Fruit fly (Drosophila melanogaster) whole organism, prepupa: Measurements from ENCODE around the gene CG16854.

Source experiments
- Blimp-1 ChIP-seq: fragments of 200-800 bp; sonication (Bioruptor generic); optimal IDR thresholded peaks from 3 replicates; lab custom pipeline; 2017; ENCODE audit warnings: missing biosample characterization, missing genetic modification characterization, mild to moderate bottlenecking, moderate library complexity, missing genetic modification reagents
- CG10631 ChIP-seq: fragments of 200-800 bp; sonication (Bioruptor generic); optimal IDR thresholded peaks from 2 replicates; lab custom pipeline; 2016; ENCODE audit warnings: missing biosample characterization, missing genetic modification characterization
- CG10669 ChIP-seq: fragments of 200-800 bp; sonication (Bioruptor generic); optimal IDR thresholded peaks from 3 replicates; lab custom pipeline; 2018; ENCODE audit warnings: missing biosample characterization, mild to moderate bottlenecking, missing genetic modification characterization, moderate library complexity
- CG11294 ChIP-seq: fragments of 200-800 bp; sonication (Bioruptor generic); IDR thresholded peaks from 2 replicates; pipeline ENCODE4 v1.3.6; 2022; ENCODE audit warnings: missing biosample characterization, missing genetic modification characterization
- CG11762 ChIP-seq: fragments of 200-800 bp; sonication (Bioruptor generic); optimal IDR thresholded peaks from 3 replicates; lab custom pipeline; 2016; ENCODE audit warnings: missing biosample characterization, missing genetic modification characterization; ENCODE audit not compliant: insufficient read depth
- CG1621 ChIP-seq: fragments of 200-800 bp; sonication (Bioruptor generic); optimal IDR thresholded peaks from 3 replicates; lab custom pipeline; 2018; ENCODE audit warnings: missing biosample characterization, mild to moderate bottlenecking, missing genetic modification characterization
- CG3032 ChIP-seq: fragments of 200-800 bp; optimal IDR thresholded peaks from 2 replicates; lab custom pipeline; 2019; ENCODE audit warnings: missing biosample characterization, mild to moderate bottlenecking, missing genetic modification characterization, moderate library complexity
- CG32006 ChIP-seq: fragments of 200-800 bp; sonication (Bioruptor generic); optimal IDR thresholded peaks from 3 replicates; lab custom pipeline; 2017; ENCODE audit warnings: missing biosample characterization, mild to moderate bottlenecking, missing genetic modification characterization
- CG34406 ChIP-seq: fragments of 200-800 bp; sonication (Bioruptor generic); optimal IDR thresholded peaks from 3 replicates; lab custom pipeline; 2016; ENCODE audit warnings: missing biosample characterization, missing genetic modification characterization
- CG3919 ChIP-seq: fragments of 200-800 bp; sonication (Bioruptor generic); optimal IDR thresholded peaks from 3 replicates; lab custom pipeline; 2016; ENCODE audit warnings: missing biosample characterization, missing genetic modification characterization
- CG4318 ChIP-seq: fragments of 200-800 bp; sonication (Bioruptor generic); optimal IDR thresholded peaks from 3 replicates; lab custom pipeline; 2017; ENCODE audit warnings: missing biosample characterization, mild to moderate bottlenecking, missing genetic modification characterization
- CG6163 ChIP-seq: fragments of 200-800 bp; sonication (Bioruptor generic); IDR thresholded peaks from 3 replicates; pipeline ENCODE4 v1.3.6; 2022; ENCODE audit warnings: missing biosample characterization, missing genetic modification characterization
- CG6276 ChIP-seq: fragments of 200-800 bp; sonication (Bioruptor generic); optimal IDR thresholded peaks from 2 replicates; lab custom pipeline; 2017; ENCODE audit warnings: missing biosample characterization, mild to moderate bottlenecking, missing genetic modification characterization
- CG6792 ChIP-seq: fragments of 200-800 bp; sonication (Bioruptor generic); optimal IDR thresholded peaks from 3 replicates; lab custom pipeline; 2016; ENCODE audit warnings: missing biosample characterization, missing genetic modification characterization
- CG6854 ChIP-seq: fragments of 200-800 bp; sonication (Bioruptor generic); optimal IDR thresholded peaks from 2 replicates; lab custom pipeline; 2017; ENCODE audit warnings: missing biosample characterization, mild to moderate bottlenecking, missing genetic modification characterization
- CG7368 ChIP-seq: fragments of 200-800 bp; sonication (Bioruptor generic); optimal IDR thresholded peaks from 3 replicates; lab custom pipeline; 2016; ENCODE audit warnings: missing biosample characterization, missing genetic modification characterization
- CG8119 ChIP-seq: fragments of 200-800 bp; sonication (Bioruptor generic); IDR thresholded peaks from 3 replicates; pipeline ENCODE4 v1.3.6; 2022; ENCODE audit warnings: missing biosample characterization, missing genetic modification characterization
- CG8319 ChIP-seq: fragments of 200-800 bp; sonication (Bioruptor generic); optimal IDR thresholded peaks from 3 replicates; lab custom pipeline; 2016; ENCODE audit warnings: missing biosample characterization, missing genetic modification characterization
- CG8632 ChIP-seq: fragments of 200-800 bp; sonication (Bioruptor generic); optimal IDR thresholded peaks from 3 replicates; lab custom pipeline; 2016; ENCODE audit warnings: missing biosample characterization, missing genetic modification characterization
- CG9139 ChIP-seq: fragments of 200-800 bp; sonication (Bioruptor generic); optimal IDR thresholded peaks from 3 replicates; lab custom pipeline; 2017; ENCODE audit warnings: missing biosample characterization, mild to moderate bottlenecking, missing genetic modification characterization
- Eip75B ChIP-seq: fragments of 200-800 bp; sonication (Bioruptor generic); optimal IDR thresholded peaks from 3 replicates; lab custom pipeline; 2016; ENCODE audit warnings: missing biosample characterization, missing genetic modification characterization
- Eip78C ChIP-seq: fragments of 200-800 bp; sonication (Bioruptor generic); peaks from one replicate; lab custom pipeline; 2016; ENCODE audit warnings: missing biosample characterization, missing genetic modification characterization
- Eip93F ChIP-seq: fragments of 200-800 bp; sonication (Bioruptor generic); optimal IDR thresholded peaks from 2 replicates; lab custom pipeline; 2016; ENCODE audit warnings: missing biosample characterization, mild to moderate bottlenecking, missing genetic modification characterization
- Ets96B ChIP-seq: fragments of 200-800 bp; optimal IDR thresholded peaks from 2 replicates; lab custom pipeline; 2019; ENCODE audit warnings: missing biosample characterization, mild to moderate bottlenecking, missing genetic modification characterization, moderate library complexity
- Hr39 ChIP-seq: fragments of 200-800 bp; sonication (Bioruptor generic); optimal IDR thresholded peaks from 2 replicates; lab custom pipeline; 2016; ENCODE audit warnings: missing biosample characterization, missing genetic modification characterization
- Hr4 ChIP-seq: fragments of 200-800 bp; sonication (Bioruptor generic); optimal IDR thresholded peaks from 3 replicates; lab custom pipeline; 2016; ENCODE audit warnings: missing biosample characterization, missing genetic modification characterization
- Lpt ChIP-seq: fragments of 200-800 bp; sonication (Bioruptor generic); optimal IDR thresholded peaks from 3 replicates; lab custom pipeline; 2016; ENCODE audit warnings: missing biosample characterization, missing genetic modification characterization
- Met ChIP-seq: fragments of 200-800 bp; sonication (Bioruptor generic); optimal IDR thresholded peaks from 3 replicates; lab custom pipeline; 2016; ENCODE audit warnings: missing biosample characterization, missing genetic modification characterization
- Smox ChIP-seq: fragments of 200-800 bp; sonication (Bioruptor generic); optimal IDR thresholded peaks from 3 replicates; lab custom pipeline; 2016; ENCODE audit warnings: missing biosample characterization, missing genetic modification characterization
- Sox14 ChIP-seq: fragments of 200-800 bp; sonication (Bioruptor generic); optimal IDR thresholded peaks from 3 replicates; lab custom pipeline; 2016; ENCODE audit warnings: missing biosample characterization, missing genetic modification characterization
- Sox15 ChIP-seq: fragments of 200-800 bp; sonication (Bioruptor generic); optimal IDR thresholded peaks from 3 replicates; lab custom pipeline; 2016; ENCODE audit warnings: missing biosample characterization, missing genetic modification characterization
- cyc ChIP-seq: fragments of 200-800 bp; sonication (Bioruptor generic); optimal IDR thresholded peaks from 3 replicates; lab custom pipeline; 2016; ENCODE audit warnings: missing biosample characterization, missing genetic modification characterization
- dac ChIP-seq: fragments of 200-800 bp; sonication (Bioruptor generic); optimal IDR thresholded peaks from 2 replicates; lab custom pipeline; 2017; ENCODE audit warnings: missing biosample characterization, mild to moderate bottlenecking, missing genetic modification characterization
- dsx ChIP-seq: fragments of 200-800 bp; optimal IDR thresholded peaks from 3 replicates; lab custom pipeline; 2019; ENCODE audit warnings: missing biosample characterization, mild to moderate bottlenecking, missing genetic modification characterization, moderate library complexity; ENCODE audit not compliant: poor library complexity, severe bottlenecking
- eg ChIP-seq: fragments of 200-800 bp; sonication (Bioruptor generic); IDR thresholded peaks from 3 replicates; pipeline ENCODE4 v1.3.6; 2022; ENCODE audit warnings: missing biosample characterization, missing genetic modification characterization
- esn ChIP-seq: fragments of 200-800 bp; sonication (Bioruptor generic); optimal IDR thresholded peaks from 2 replicates; lab custom pipeline; 2016; ENCODE audit warnings: missing biosample characterization, mild to moderate bottlenecking, missing genetic modification characterization, moderate library complexity
- fd59A ChIP-seq: fragments of 200-800 bp; sonication (Bioruptor generic); optimal IDR thresholded peaks from 2 replicates; lab custom pipeline; 2017; ENCODE audit warnings: missing biosample characterization, mild to moderate bottlenecking, missing genetic modification characterization, missing genetic modification reagents
- fkh ChIP-seq: fragments of 200-800 bp; sonication (Bioruptor generic); optimal IDR thresholded peaks from 3 replicates; lab custom pipeline; 2017; ENCODE audit warnings: missing biosample characterization, mild to moderate bottlenecking, missing genetic modification characterization, moderate library complexity
- lz ChIP-seq: fragments of 200-800 bp; sonication (Bioruptor generic); optimal IDR thresholded peaks from 3 replicates; lab custom pipeline; 2016; ENCODE audit warnings: missing biosample characterization, missing genetic modification characterization
- net ChIP-seq: fragments of 200-800 bp; sonication (Bioruptor generic); optimal IDR thresholded peaks from 3 replicates; lab custom pipeline; 2016; ENCODE audit warnings: missing biosample characterization, missing genetic modification characterization
- pdm3 ChIP-seq: fragments of 200-800 bp; sonication (Bioruptor generic); optimal IDR thresholded peaks from 3 replicates; lab custom pipeline; 2016; ENCODE audit warnings: missing biosample characterization, missing genetic modification characterization
- salr ChIP-seq, 2 experiments: fragments of 200-800 bp; sonication (Bioruptor generic); optimal IDR thresholded peaks; 3 replicates each; lab custom pipeline; 2016 to 2018; ENCODE audit warnings: missing biosample characterization in 2 of 2, missing genetic modification characterization in 2 of 2, mild to moderate bottlenecking in 1 of 2
- spab ChIP-seq: fragments of 200-800 bp; sonication (Bioruptor generic); optimal IDR thresholded peaks from 2 replicates; lab custom pipeline; 2017; ENCODE audit warnings: missing biosample characterization, mild to moderate bottlenecking, missing genetic modification characterization, missing genetic modification reagents
- ss ChIP-seq, 2 experiments: fragments of 200-800 bp; sonication (Bioruptor generic); optimal IDR thresholded peaks; 2 replicates in 1 of 2; 3 replicates in 1 of 2; lab custom pipeline; 2017 to 2018; ENCODE audit warnings: mild to moderate bottlenecking in 2 of 2, missing biosample characterization in 2 of 2, missing genetic modification characterization in 2 of 2, moderate library complexity in 1 of 2
- svp ChIP-seq: fragments of 200-800 bp; sonication (Bioruptor generic); peaks from one replicate; lab custom pipeline; 2016; ENCODE audit warnings: missing biosample characterization, missing genetic modification characterization
- topi ChIP-seq: fragments of 200-800 bp; sonication (Bioruptor generic); optimal IDR thresholded peaks from 3 replicates; lab custom pipeline; 2016; ENCODE audit warnings: missing biosample characterization, missing genetic modification characterization
- vri ChIP-seq: fragments of 200-800 bp; sonication (Bioruptor generic); optimal IDR thresholded peaks from 3 replicates; lab custom pipeline; 2016; ENCODE audit warnings: missing biosample characterization, mild to moderate bottlenecking, missing genetic modification characterization

The CG16854 gene

DNA sequence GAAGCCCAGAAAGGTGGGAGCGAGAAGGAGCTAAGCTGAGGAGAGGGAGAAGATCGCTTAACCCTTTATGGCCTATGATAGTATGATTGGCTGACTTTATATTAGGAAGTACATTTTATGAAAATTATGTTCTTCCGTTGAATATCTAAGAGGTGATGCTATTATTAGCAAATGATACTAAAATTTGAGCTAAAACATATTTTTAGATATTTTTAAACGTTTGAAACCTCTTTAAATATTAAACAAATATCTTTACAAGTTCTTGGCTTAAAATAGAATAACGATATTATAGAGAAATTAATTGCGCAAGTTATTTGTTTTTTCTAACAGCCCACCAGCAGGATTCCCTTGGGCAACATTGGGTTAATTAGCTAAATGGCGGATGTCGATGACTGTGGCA lies 17.0 kb upstream of the CG16854 start (continued):
- peak; percentile 9 for TF ChIP-seq lz (GFP tag; lab: Kevin White, UChicago)
- TF ChIP-seq ss (GFP tag; optimal IDR thresholded peaks at IDR 0.05; lab: Kevin White, UChicago) = peak; percentile 60 to 64
- peak; percentile 78 for TF ChIP-seq CG3032 (tag; lab: Kevin White, UChicago)
- TF ChIP-seq CG8119 (GFP tag; lab: Robert Waterston, UW) = peak; percentile 72
- peak; percentile 77 for TF ChIP-seq Ets96B (tag; lab: Kevin White, UChicago)
- TF ChIP-seq CG34406 (GFP tag; lab: Kevin White, UChicago) = peak; percentile 12
- TF ChIP-seq Met (GFP tag; lab: Kevin White, UChicago) = peak; percentile 40
- TF ChIP-seq Sox15 (GFP tag; lab: Kevin White, UChicago) = no peak
- TF ChIP-seq CG8319 (GFP tag; lab: Kevin White, UChicago) = no peak
- 0 out of 2 replicates have a peak, but pooled peaks have one; percentile 31 for TF ChIP-seq CG11294 (GFP tag; lab: Robert Waterston, UW)
- TF ChIP-seq CG4318 (GFP tag; lab: Kevin White, UChicago) = peak; percentile 17
- TF ChIP-seq CG7368 = peak; percentile 23
- TF ChIP-seq Eip75B (GFP tag; lab: Kevin White, UChicago) = peak; percentile 49
- no peak for TF ChIP-seq dac (GFP tag; lab: Kevin White, UChicago)
- TF ChIP-seq CG6854 (GFP tag; lab: Kevin White, UChicago) = no peak

DNA sequence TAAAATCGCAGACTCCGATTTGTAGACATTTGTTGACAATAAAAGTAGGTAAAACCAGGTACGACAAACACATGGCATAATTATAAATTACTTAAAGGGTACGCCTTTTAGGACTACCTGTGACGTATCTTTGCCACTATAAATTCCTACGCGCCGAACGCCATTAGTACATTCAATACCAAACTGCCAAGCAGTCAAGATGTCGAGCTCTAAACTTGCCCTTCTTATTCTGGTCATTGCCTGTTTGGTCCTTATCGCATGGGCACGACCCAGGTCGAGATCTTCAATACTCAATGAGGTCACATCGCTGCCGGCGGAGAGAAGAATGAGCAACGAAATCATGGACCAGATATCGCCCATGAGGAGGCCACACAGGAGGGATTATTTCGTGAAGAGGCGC lies 15.7 kb upstream of the CG16854 start, which contains the start of gene CG14915:
CG14915 (plus strand) TSS at position 166 of the 400 bp plus-strand sequence.
- no peak for TF ChIP-seq dsx
- no peak for TF ChIP-seq vri
- TF ChIP-seq spab (GFP tag; lab: Kevin White, UChicago) = no peak
- TF ChIP-seq pdm3 (GFP tag; lab: Kevin White, UChicago) = no peak
- no peak for TF ChIP-seq salr (GFP tag; optimal IDR thresholded peaks at IDR 0.05; lab: Kevin White, UChicago)
- no peak for TF ChIP-seq CG34406 (GFP tag; lab: Kevin White, UChicago)
- TF ChIP-seq net = no peak
- no peak for TF ChIP-seq fd59A
- no peak for TF ChIP-seq CG10669 (GFP tag; lab: Kevin White, UChicago)
- TF ChIP-seq CG8319 (GFP tag; lab: Kevin White, UChicago) = no peak
- TF ChIP-seq, all 60 proteins: peak for 0

DNA sequence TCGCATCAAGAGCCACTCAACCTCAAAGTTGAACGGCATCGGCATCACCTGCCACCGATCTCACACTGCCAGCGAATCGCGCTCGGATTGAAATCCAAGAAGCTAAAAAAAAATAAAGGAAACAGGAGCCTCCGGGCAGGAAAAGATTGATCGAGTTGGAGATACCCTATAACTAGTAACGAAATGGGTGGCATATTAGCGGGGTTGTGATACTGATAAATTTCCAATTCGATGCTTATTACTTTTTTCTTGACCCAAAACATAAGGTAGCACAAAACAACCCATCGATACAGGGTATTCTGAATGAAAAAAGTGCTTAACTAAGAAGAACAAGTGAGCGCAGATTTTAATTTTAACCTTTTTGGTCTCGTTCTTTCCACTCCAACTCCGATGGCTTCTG lies 14.3 kb upstream of the CG16854 start:
- peak; percentile 65 for TF ChIP-seq CG1621
- peak; percentile 81 for TF ChIP-seq CG6163 (GFP tag; lab: Robert Waterston, UW)
- TF ChIP-seq CG3919 = peak; percentile 77
- peak; percentile 17 for TF ChIP-seq CG11762 (GFP tag; lab: Kevin White, UChicago)
- TF ChIP-seq Eip78C (GFP tag; lab: Kevin White, UChicago) = peak; percentile 85
- peak; percentile 80 for TF ChIP-seq cyc (GFP tag; lab: Kevin White, UChicago)
- peak; percentile 85 for TF ChIP-seq Sox14 (GFP tag; lab: Kevin White, UChicago)
- TF ChIP-seq CG8632 (GFP tag; lab: Kevin White, UChicago) = peak; percentile 46
- TF ChIP-seq CG4318 (GFP tag; lab: Kevin White, UChicago) = no peak
- TF ChIP-seq fd59A = peak; percentile 69
- no peak for TF ChIP-seq Lpt (GFP tag; lab: Kevin White, UChicago)
- peak; percentile 79 for TF ChIP-seq Hr39 (GFP tag; lab: Kevin White, UChicago)
- TF ChIP-seq Blimp-1 (GFP tag; lab: Kevin White, UChicago) = no peak
- TF ChIP-seq esn (GFP tag; lab: Kevin White, UChicago) = peak; percentile 82
- TF ChIP-seq Smox = peak; percentile 76
- peak; percentile 23 for TF ChIP-seq Eip93F (GFP tag; lab: Kevin White, UChicago)
- TF ChIP-seq CG32006 = peak; percentile 53
- peak; percentile 74 for TF ChIP-seq CG10631 (GFP tag; lab: Kevin White, UChicago)
- TF ChIP-seq Hr4 (GFP tag; lab: Kevin White, UChicago) = peak; percentile 47
- TF ChIP-seq CG6792 = peak; percentile 72
- no peak for TF ChIP-seq CG11294 (GFP tag; lab: Robert Waterston, UW)
- 0 out of 3 replicates have a peak, but pooled peaks have one; percentile 27 for TF ChIP-seq eg
- peak; percentile 29 for TF ChIP-seq Sox15 (GFP tag; lab: Kevin White, UChicago)
- TF ChIP-seq CG6276 (GFP tag; lab: Kevin White, UChicago) = peak; percentile 8
- peak; percentile 75 for TF ChIP-seq CG3032 (tag; lab: Kevin White, UChicago)
- TF ChIP-seq svp (GFP tag; lab: Kevin White, UChicago) = peak; percentile 84
- no peak for TF ChIP-seq fkh (GFP tag; lab: Kevin White, UChicago)
- TF ChIP-seq CG8119 (GFP tag; lab: Robert Waterston, UW) = peak; percentile 64; the same call in 2 of the 3 replicates
- TF ChIP-seq topi (GFP tag; lab: Kevin White, UChicago) = peak; percentile 84
- TF ChIP-seq CG9139 (GFP tag; lab: Kevin White, UChicago) = peak; percentile 63
- TF ChIP-seq lz (GFP tag; lab: Kevin White, UChicago) = peak; percentile 79
